Fruit fly (Drosophila melanogaster) whole organism, prepupa: ENCODE measurements around the gene aqz.

Experiments used
- Eip93F ChIP-seq: fragments of 200-800 bp; sonication (Bioruptor generic); optimal IDR thresholded peaks from 2 replicates; lab custom pipeline; 2016; ENCODE audit warnings: missing biosample characterization, mild to moderate bottlenecking, missing genetic modification characterization
- Lpt ChIP-seq: fragments of 200-800 bp; sonication (Bioruptor generic); optimal IDR thresholded peaks from 3 replicates; lab custom pipeline; 2016; ENCODE audit warnings: missing biosample characterization, missing genetic modification characterization
- Sox102F ChIP-seq: fragments of 200-800 bp; sonication (Bioruptor generic); optimal IDR thresholded peaks from 2 replicates; lab custom pipeline; 2016; ENCODE audit warnings: missing biosample characterization, mild to moderate bottlenecking, missing genetic modification characterization

DNA sequence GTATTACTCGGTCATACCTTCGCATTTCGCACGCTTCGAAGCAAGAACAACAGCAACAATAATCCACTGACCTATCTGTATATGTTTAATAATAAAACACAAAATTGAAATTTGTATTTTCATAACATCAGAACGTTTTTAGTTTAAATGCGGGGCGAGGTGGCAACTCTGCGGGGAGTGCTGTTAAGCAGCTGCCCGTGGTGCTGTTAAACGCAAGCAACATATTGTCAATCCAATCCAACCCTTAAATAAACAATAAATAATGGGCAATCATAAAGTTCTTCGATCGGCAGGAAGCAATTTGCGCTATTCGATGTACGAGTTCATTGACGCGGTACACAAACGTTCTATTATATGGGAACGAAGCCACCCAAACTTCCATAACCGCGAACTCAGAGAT is 14.4 kb downstream of the aqz start, which contains the start of gene hng2:
- TF ChIP-seq Sox102F (no peak), Lpt (no peak), Eip93F (GFP tag; lab: Kevin White, UChicago) (no peak)
